Worm (Caenorhabditis elegans) whole organism, mixed stage, embryonic: ENCODE results near the gene spp-20.

Source experiments
- blmp-1 ChIP-seq: fragments of 150-350 bp; optimal IDR thresholded peaks from 2 replicates; lab custom pipeline; 2014; ENCODE audit warnings: missing biosample characterization, missing genetic modification characterization
- ceh-43 ChIP-seq: fragments of 200-800 bp; sonication (Bioruptor generic); optimal IDR thresholded peaks from 2 replicates; lab custom pipeline; 2018; ENCODE audit warnings: mild to moderate bottlenecking, missing genetic modification characterization, moderate library complexity, missing compliant biosample characterization
- lin-13 ChIP-seq: fragments of 150-350 bp; optimal IDR thresholded peaks from 2 replicates; lab custom pipeline; 2014; ENCODE audit warnings: missing biosample characterization, missing genetic modification characterization
- nhr-12 ChIP-seq: fragments of 150-350 bp; optimal IDR thresholded peaks from 2 replicates; lab custom pipeline; 2014; ENCODE audit warnings: missing biosample characterization, missing genetic modification characterization
- pha-4 ChIP-seq: fragments of 150-350 bp; optimal IDR thresholded peaks from 2 replicates; lab custom pipeline; 2018; ENCODE audit warnings: missing biosample characterization, missing genetic modification reagents, missing genetic modification characterization
- unc-120 ChIP-seq: sonication (generic microtip); optimal IDR thresholded peaks from 2 replicates; lab custom pipeline; 2017; ENCODE audit warnings: missing genetic modification characterization, missing compliant biosample characterization; ENCODE audit not compliant: poor library complexity, severe bottlenecking
- unc-62 ChIP-seq: fragments of 150-350 bp; optimal IDR thresholded peaks from 2 replicates; lab custom pipeline; 2014; ENCODE audit warnings: missing biosample characterization, missing genetic modification reagents, missing genetic modification characterization

DNA sequence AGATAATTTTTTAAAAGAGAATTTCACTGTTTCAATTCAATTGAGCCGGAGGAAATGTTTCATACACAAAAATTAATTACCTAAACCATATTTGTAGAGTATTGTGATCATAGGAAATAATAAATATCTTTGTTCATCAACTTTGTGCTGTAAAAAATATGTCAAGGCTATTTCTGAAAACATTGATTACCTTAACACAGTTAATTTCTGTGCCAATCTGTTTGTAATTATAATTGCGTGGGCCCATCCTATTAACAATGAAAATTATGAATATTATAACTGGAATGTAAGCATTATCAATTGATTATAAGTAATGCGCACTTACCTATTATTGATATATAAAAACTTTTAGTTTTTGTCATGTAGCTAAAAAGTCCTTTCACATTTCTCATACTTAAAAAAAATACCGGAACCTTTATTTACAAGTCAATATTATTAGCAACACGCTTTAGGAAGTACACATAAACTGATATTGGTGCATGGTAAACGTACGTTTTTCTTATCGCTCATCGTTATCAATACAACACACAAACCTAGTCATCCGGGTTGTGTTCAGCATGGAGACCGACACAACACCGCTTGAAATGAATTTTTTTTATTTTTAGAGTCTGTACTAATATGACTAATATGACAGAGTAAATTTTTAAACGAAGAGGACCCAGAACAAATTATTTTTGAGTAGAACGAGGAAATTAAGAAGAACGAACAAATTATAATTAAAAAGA lies 17.6 kb upstream of the spp-20 start, which contains the start of gene fut-2:
- TF ChIP-seq unc-62 (no peak), lin-13 (tag; lab: Kevin White, UChicago) (no peak), pha-4 (tag; lab: Kevin White, UChicago) (no peak), ceh-43 (GFP tag; lab: Kevin White, UChicago) (no peak), unc-120 (tag; lab: Kevin White, UChicago) (no peak), blmp-1 (tag; lab: Kevin White, UChicago) (no peak), nhr-12 (tag; lab: Kevin White, UChicago) (no peak)
